Fruit fly (Drosophila melanogaster): ENCODE measurements around the gene Cyp6d5.

dm6 chr3R:14026953-14027721, 1.9 kb upstream of the Cyp6d5 start:
- no peak for TF ChIP-seq Hr78 (GFP tag; optimal IDR thresholded peaks at IDR 0.05)
- no peak for TF ChIP-seq CrebA (GFP tag; optimal IDR thresholded peaks at IDR 0.05; ENCODE audit: borderline replicate concordance)
- TF ChIP-seq br (GFP tag; optimal IDR thresholded peaks at IDR 0.05) = peak; percentile 5
- TF ChIP-seq h (GFP tag; optimal IDR thresholded peaks at IDR 0.05) = peak; percentile 17
- no peak for TF ChIP-seq Mio (GFP tag; optimal IDR thresholded peaks at IDR 0.05)
- no peak for TF ChIP-seq Abd-B (GFP tag; optimal IDR thresholded peaks at IDR 0.05)
- TF ChIP-seq Jra (GFP tag; optimal IDR thresholded peaks at IDR 0.05) = no peak

Data from whole organism, wandering third instar larva.